Fruit fly (Drosophila melanogaster): ENCODE measurements around the gene esg.

Gene esg

dm6 chr2L:15327993-15328392 is 5.7 kb upstream of the esg start (continued):
- TF ChIP-seq tai (GFP tag; optimal IDR thresholded peaks at IDR 0.05) (no peak), Dif (GFP tag; optimal IDR thresholded peaks at IDR 0.05; ENCODE audit: partially characterized antibody) (no peak), foxo (GFP tag; optimal IDR thresholded peaks at IDR 0.05) (peak in 1 of 2 experiments; percentile 41), Abd-B (GFP tag; optimal IDR thresholded peaks at IDR 0.05) (no peak), brk (GFP tag; optimal IDR thresholded peaks at IDR 0.05) (no peak), N (GFP tag; optimal IDR thresholded peaks at IDR 0.05) (no peak), rgr (GFP tag; optimal IDR thresholded peaks at IDR 0.05) (peak; percentile 17)

- TF ChIP-seq Sp1 (GFP tag; optimal IDR thresholded peaks at IDR 0.05): peak; percentile 42
- TF ChIP-seq br (GFP tag; optimal IDR thresholded peaks at IDR 0.05): peak; percentile 42
- no peak for TF ChIP-seq GATAd (GFP tag; optimal IDR thresholded peaks at IDR 0.05)
- TF ChIP-seq ey (GFP tag; optimal IDR thresholded peaks at IDR 0.05): peak; percentile 51
- no peak for TF ChIP-seq CG32264 (GFP tag; optimal IDR thresholded peaks at IDR 0.05)
- TF ChIP-seq woc (GFP tag; optimal IDR thresholded peaks at IDR 0.05): peak; percentile 12
- TF ChIP-seq sage (GFP tag; optimal IDR thresholded peaks at IDR 0.05): no peak
- no peak for TF ChIP-seq Dfd (GFP tag; optimal IDR thresholded peaks at IDR 0.05)
- TF ChIP-seq Hnf4 (GFP tag; optimal IDR thresholded peaks at IDR 0.05): no peak
- TF ChIP-seq CrebA (GFP tag; optimal IDR thresholded peaks at IDR 0.05; ENCODE audit: borderline replicate concordance): no peak
- no peak for TF ChIP-seq Vsx2 (GFP tag; optimal IDR thresholded peaks at IDR 0.05; ENCODE audit: partially characterized antibody)
- TF ChIP-seq OdsH (GFP tag; optimal IDR thresholded peaks at IDR 0.05): peak; percentile 43
- peak; percentile 53 for TF ChIP-seq h (GFP tag; optimal IDR thresholded peaks at IDR 0.05)
- TF ChIP-seq sv (GFP tag; optimal IDR thresholded peaks at IDR 0.05): no peak
- no peak for TF ChIP-seq dl (GFP tag; optimal IDR thresholded peaks at IDR 0.05; ENCODE audit: insufficient read depth in 1 of 2, partially characterized antibody in 2 of 2)
- no peak for TF ChIP-seq Myc (optimal IDR thresholded peaks at IDR 0.05)
- peak; percentile 54 for TF ChIP-seq rgr (GFP tag; optimal IDR thresholded peaks at IDR 0.05)
- no peak for TF ChIP-seq tai (GFP tag; optimal IDR thresholded peaks at IDR 0.05)
- no peak for TF ChIP-seq brk (GFP tag; optimal IDR thresholded peaks at IDR 0.05)
- no peak for TF ChIP-seq Hr83 (GFP tag; optimal IDR thresholded peaks at IDR 0.05; ENCODE audit: poor library complexity, severe bottlenecking)
- peak in 1 of 2 experiments; percentile 61 for TF ChIP-seq foxo (GFP tag; optimal IDR thresholded peaks at IDR 0.05)
- no peak for TF ChIP-seq Abd-B (GFP tag; optimal IDR thresholded peaks at IDR 0.05)
- no peak for TF ChIP-seq jim (GFP tag; optimal IDR thresholded peaks at IDR 0.05)
- no peak for TF ChIP-seq dsf (GFP tag; optimal IDR thresholded peaks at IDR 0.05; ENCODE audit: borderline replicate concordance)
- TF ChIP-seq HLH106 (tag; optimal IDR thresholded peaks at IDR 0.05): peak; percentile 44
- peak; percentile 50 for TF ChIP-seq psq (GFP tag; optimal IDR thresholded peaks at IDR 0.05)
- no peak for TF ChIP-seq CG9705 (GFP tag; optimal IDR thresholded peaks at IDR 0.05)
- no peak for TF ChIP-seq Mio (GFP tag; optimal IDR thresholded peaks at IDR 0.05)
- TF ChIP-seq fru (GFP tag; optimal IDR thresholded peaks at IDR 0.05): peak; percentile 70
- no peak for TF ChIP-seq Hr78 (GFP tag; optimal IDR thresholded peaks at IDR 0.05)
- no peak for TF ChIP-seq usp (GFP tag; optimal IDR thresholded peaks at IDR 0.05)
- no peak for TF ChIP-seq pan (optimal IDR thresholded peaks at IDR 0.05)
- no peak for TF ChIP-seq Jra (GFP tag; optimal IDR thresholded peaks at IDR 0.05)
- no peak for TF ChIP-seq dmrt93B (GFP tag; optimal IDR thresholded peaks at IDR 0.05)
- TF ChIP-seq lola (GFP tag; optimal IDR thresholded peaks at IDR 0.05): no peak
- TF ChIP-seq Dif (GFP tag; optimal IDR thresholded peaks at IDR 0.05; ENCODE audit: partially characterized antibody): no peak
- no peak for TF ChIP-seq Rel (GFP tag; optimal IDR thresholded peaks at IDR 0.05)
- TF ChIP-seq Rel (tag; optimal IDR thresholded peaks at IDR 0.05): peak; percentile 34
- TF ChIP-seq N (GFP tag; optimal IDR thresholded peaks at IDR 0.05): no peak
These were observed 4.3 kb upstream of the esg start for dm6 chr2L:15329382-15329781.

dm6 chr2L:15330641-15331040 is 3.0 kb upstream of the esg start:
- no peak for TF ChIP-seq Dif (GFP tag; optimal IDR thresholded peaks at IDR 0.05; ENCODE audit: partially characterized antibody)
- TF ChIP-seq Hr83 (GFP tag; optimal IDR thresholded peaks at IDR 0.05; ENCODE audit: poor library complexity, severe bottlenecking): no peak
- TF ChIP-seq HLH106 (tag; optimal IDR thresholded peaks at IDR 0.05): no peak
- no peak for TF ChIP-seq ey (GFP tag; optimal IDR thresholded peaks at IDR 0.05)
- no peak for TF ChIP-seq usp (GFP tag; optimal IDR thresholded peaks at IDR 0.05)
- TF ChIP-seq OdsH (GFP tag; optimal IDR thresholded peaks at IDR 0.05): no peak
- no peak for TF ChIP-seq CrebA (GFP tag; optimal IDR thresholded peaks at IDR 0.05; ENCODE audit: borderline replicate concordance)
- TF ChIP-seq dl (GFP tag; optimal IDR thresholded peaks at IDR 0.05; ENCODE audit: insufficient read depth in 1 of 2, partially characterized antibody in 2 of 2): no peak
- no peak for TF ChIP-seq psq (GFP tag; optimal IDR thresholded peaks at IDR 0.05)
- TF ChIP-seq Sp1 (GFP tag; optimal IDR thresholded peaks at IDR 0.05): no peak
- no peak for TF ChIP-seq GATAd (GFP tag; optimal IDR thresholded peaks at IDR 0.05)
- TF ChIP-seq Abd-B (GFP tag; optimal IDR thresholded peaks at IDR 0.05): no peak
- no peak for TF ChIP-seq pan (optimal IDR thresholded peaks at IDR 0.05)
